Worm (Caenorhabditis elegans) whole organism, L3 larva: Measurements from ENCODE around the gene nekl-4.
A peak's percentile ranks its signal among the peaks of the same experiment; 100 is the strongest.

ENCODE experiments used
- R02D3.7 ChIP-seq: fragments of 150-350 bp; optimal IDR thresholded peaks from 2 replicates; lab custom pipeline; 2014; ENCODE audit warnings: missing biosample characterization, missing genetic modification characterization
- ZK546.5 ChIP-seq: sonication (generic microtip); optimal IDR thresholded peaks from 2 replicates; lab custom pipeline; 2017; ENCODE audit warnings: missing biosample characterization, missing genetic modification characterization
- aly-2 ChIP-seq: fragments of 150-350 bp; optimal IDR thresholded peaks from 2 replicates; lab custom pipeline; 2014; ENCODE audit warnings: missing biosample characterization, missing genetic modification characterization
- ama-1 ChIP-seq: fragments of 150-350 bp; optimal IDR thresholded peaks from 2 replicates; lab custom pipeline; 2018
- ceh-16 ChIP-seq: sonication (generic microtip); optimal IDR thresholded peaks from 2 replicates; lab custom pipeline; 2017; ENCODE audit warnings: missing biosample characterization, missing genetic modification characterization
- ceh-28 ChIP-seq: fragments of 150-350 bp; optimal IDR thresholded peaks from 2 replicates; lab custom pipeline; 2014; ENCODE audit warnings: missing biosample characterization, missing genetic modification reagents, missing genetic modification characterization
- ceh-82 ChIP-seq: fragments of 150-350 bp; optimal IDR thresholded peaks from 2 replicates; lab custom pipeline; 2014; ENCODE audit warnings: missing biosample characterization, missing genetic modification characterization
- egl-27 ChIP-seq: sonication (generic microtip); optimal IDR thresholded peaks from 4 replicates; lab custom pipeline; 2017; ENCODE audit warnings: missing biosample characterization, missing genetic modification reagents, missing genetic modification characterization
- elt-1 ChIP-seq: fragments of 150-350 bp; optimal IDR thresholded peaks from 2 replicates; lab custom pipeline; 2014; ENCODE audit warnings: missing biosample characterization, missing genetic modification characterization
- elt-2 ChIP-seq: sonication (generic microtip); optimal IDR thresholded peaks from 2 replicates; lab custom pipeline; 2016; ENCODE audit warnings: missing genetic modification reagents, mild to moderate bottlenecking, missing genetic modification characterization, missing compliant biosample characterization
- elt-3 ChIP-seq, 3 experiments: fragments of 150-350 bp in 1 of 3; sonication (generic microtip) in 2 of 3; optimal IDR thresholded peaks; 2 replicates in 2 of 3; 4 replicates in 1 of 3; lab custom pipeline; 2014 to 2017; ENCODE audit warnings: missing biosample characterization in 3 of 3, missing genetic modification characterization in 3 of 3
- eor-1 ChIP-seq, 2 experiments: fragments of 150-350 bp; optimal IDR thresholded peaks; 2 replicates each; lab custom pipeline; 2014 to 2018; ENCODE audit warnings: missing biosample characterization in 2 of 2, missing genetic modification characterization in 2 of 2
- fkh-10 ChIP-seq: sonication (generic microtip); optimal IDR thresholded peaks from 2 replicates; lab custom pipeline; 2017; ENCODE audit warnings: missing biosample characterization, missing genetic modification reagents, missing genetic modification characterization
- fkh-2 ChIP-seq: fragments of 150-350 bp; optimal IDR thresholded peaks from 2 replicates; lab custom pipeline; 2014; ENCODE audit warnings: missing biosample characterization, missing genetic modification reagents, missing genetic modification characterization
- hmg-11 ChIP-seq: sonication (generic microtip); optimal IDR thresholded peaks from 2 replicates; lab custom pipeline; 2016; ENCODE audit warnings: missing genetic modification characterization, missing compliant biosample characterization
- jun-1 ChIP-seq: fragments of 150-350 bp; optimal IDR thresholded peaks from 2 replicates; lab custom pipeline; 2014; ENCODE audit warnings: missing biosample characterization, missing genetic modification reagents, missing genetic modification characterization
- lin-39 ChIP-seq: fragments of 150-350 bp; optimal IDR thresholded peaks from 2 replicates; lab custom pipeline; 2018; ENCODE audit warnings: missing biosample characterization, missing genetic modification reagents, missing genetic modification characterization
- lsy-12 ChIP-seq: sonication (generic microtip); optimal IDR thresholded peaks from 2 replicates; lab custom pipeline; 2016; ENCODE audit warnings: mild to moderate bottlenecking, missing genetic modification characterization, missing compliant biosample characterization
- mdl-1 ChIP-seq: fragments of 150-350 bp; optimal IDR thresholded peaks from 2 replicates; lab custom pipeline; 2014; ENCODE audit warnings: missing biosample characterization, missing genetic modification characterization
- nfya-1 ChIP-seq: sonication (generic microtip); optimal IDR thresholded peaks from 2 replicates; lab custom pipeline; 2017; ENCODE audit warnings: missing genetic modification characterization, mild to moderate bottlenecking, missing compliant biosample characterization, antibody characterized with exemption, moderate library complexity; ENCODE audit not compliant: insufficient read depth
- nhr-11 ChIP-seq: fragments of 150-350 bp; optimal IDR thresholded peaks from 2 replicates; lab custom pipeline; 2014; ENCODE audit warnings: missing biosample characterization, missing genetic modification characterization
- nhr-12 ChIP-seq: fragments of 150-350 bp; optimal IDR thresholded peaks from 2 replicates; lab custom pipeline; 2014; ENCODE audit warnings: missing biosample characterization, missing genetic modification characterization
- nhr-23 ChIP-seq: fragments of 150-350 bp; optimal IDR thresholded peaks from 2 replicates; lab custom pipeline; 2014; ENCODE audit warnings: missing biosample characterization, missing genetic modification reagents, missing genetic modification characterization
- nhr-237 ChIP-seq: fragments of 150-350 bp; optimal IDR thresholded peaks from 2 replicates; lab custom pipeline; 2014; ENCODE audit warnings: missing biosample characterization, missing genetic modification characterization
- nhr-25 ChIP-seq: sonication (generic microtip); optimal IDR thresholded peaks from 2 replicates; lab custom pipeline; 2017; ENCODE audit warnings: missing biosample characterization, missing genetic modification characterization
- nhr-28 ChIP-seq: fragments of 150-350 bp; optimal IDR thresholded peaks from 2 replicates; lab custom pipeline; 2014; ENCODE audit warnings: missing biosample characterization, missing genetic modification characterization
- nhr-43 ChIP-seq: sonication (generic microtip); optimal IDR thresholded peaks from 2 replicates; lab custom pipeline; 2016; ENCODE audit warnings: mild to moderate bottlenecking, missing genetic modification characterization, missing compliant biosample characterization; ENCODE audit not compliant: poor library complexity, severe bottlenecking
- nhr-67 ChIP-seq: fragments of 150-350 bp; optimal IDR thresholded peaks from 2 replicates; lab custom pipeline; 2014; ENCODE audit warnings: missing biosample characterization, missing genetic modification characterization
- nhr-76 ChIP-seq: fragments of 150-350 bp; sonication (generic microtip); optimal IDR thresholded peaks from 5 replicates; lab custom pipeline; 2014; ENCODE audit warnings: missing biosample characterization, missing genetic modification characterization
- nhr-77 ChIP-seq: fragments of 150-350 bp; optimal IDR thresholded peaks from 2 replicates; lab custom pipeline; 2014; ENCODE audit warnings: missing biosample characterization, missing genetic modification characterization
- pqm-1 ChIP-seq: fragments of 150-350 bp; optimal IDR thresholded peaks from 2 replicates; lab custom pipeline; 2017; ENCODE audit warnings: missing biosample characterization, missing genetic modification characterization, inconsistent platforms
- sea-2 ChIP-seq: fragments of 150-350 bp; sonication (generic microtip); optimal IDR thresholded peaks from 4 replicates; lab custom pipeline; 2014; ENCODE audit warnings: missing biosample characterization, missing genetic modification reagents, missing genetic modification characterization
- skn-1 ChIP-seq: fragments of 150-350 bp; optimal IDR thresholded peaks from 2 replicates; lab custom pipeline; 2014; ENCODE audit warnings: missing biosample characterization, missing genetic modification characterization
- unc-62 ChIP-seq: fragments of 150-350 bp; sonication (generic microtip); optimal IDR thresholded peaks from 4 replicates; lab custom pipeline; 2014; ENCODE audit warnings: missing biosample characterization, missing genetic modification reagents, missing genetic modification characterization
- zag-1 ChIP-seq: fragments of 150-350 bp; optimal IDR thresholded peaks from 2 replicates; lab custom pipeline; 2014; ENCODE audit warnings: missing biosample characterization, missing genetic modification characterization
- ztf-11 ChIP-seq: fragments of 150-350 bp; optimal IDR thresholded peaks from 2 replicates; lab custom pipeline; 2014; ENCODE audit warnings: missing biosample characterization, missing genetic modification characterization
- ztf-4 ChIP-seq: fragments of 150-350 bp; optimal IDR thresholded peaks from 2 replicates; lab custom pipeline; 2014; ENCODE audit warnings: missing biosample characterization, missing genetic modification characterization

Gene nekl-4

ce11 chrIII:5541777-5542176, 24.5 kb upstream of the nekl-4 start:
- TF ChIP-seq fkh-10 (no peak), ZK546.5 (no peak), nhr-12 (tag; lab: Kevin White, UChicago) (no peak), nhr-25 (peak; percentile 37), sea-2 (GFP tag; lab: Kevin White, UChicago) (no peak), lin-39 (no peak), hmg-11 (peak; percentile 26), nhr-43 (tag; lab: Kevin White, UChicago) (no peak), aly-2 (no peak)

DNA sequence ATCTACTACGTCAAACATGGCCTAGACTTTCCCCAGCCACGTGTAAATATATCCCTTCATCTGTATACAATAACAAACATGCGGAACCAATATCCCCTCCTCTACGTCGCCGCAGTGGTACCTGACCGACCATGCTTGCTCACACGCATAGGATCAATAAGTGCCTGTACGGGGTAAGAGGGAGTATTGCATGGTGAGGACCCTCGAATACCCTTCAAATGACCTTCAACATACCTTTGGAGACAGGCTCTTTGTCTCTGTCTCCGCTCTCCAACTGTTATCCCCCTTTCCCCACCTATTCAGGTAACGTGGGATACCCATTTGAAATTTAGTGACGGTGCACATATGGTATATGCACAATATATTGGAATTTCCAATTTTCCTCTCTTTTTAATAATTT, 8.7 kb upstream of the nekl-4 start, which contains the start of gene dex-1:
dex-1 (plus strand) TSS at position 132 of the 400 bp plus-strand sequence.
- TF ChIP-seq nhr-11 (tag; lab: Kevin White, UChicago) (no peak), nfya-1 (tag; lab: Kevin White, UChicago) (no peak), ztf-11 (no peak), sea-2 (GFP tag; lab: Kevin White, UChicago) (no peak), ama-1 (lab: Kevin White, UChicago) (no peak), ZK546.5 (no peak), unc-62 (no peak), lsy-12 (no peak), eor-1 (tag; optimal IDR thresholded peaks at IDR 0.05; lab: Kevin White, UChicago) (no peak), ceh-16 (no peak), fkh-2 (tag; lab: Kevin White, UChicago) (no peak), fkh-10 (no peak), pqm-1 (tag; lab: Kevin White, UChicago) (no peak), nhr-43 (tag; lab: Kevin White, UChicago) (no peak)

DNA sequence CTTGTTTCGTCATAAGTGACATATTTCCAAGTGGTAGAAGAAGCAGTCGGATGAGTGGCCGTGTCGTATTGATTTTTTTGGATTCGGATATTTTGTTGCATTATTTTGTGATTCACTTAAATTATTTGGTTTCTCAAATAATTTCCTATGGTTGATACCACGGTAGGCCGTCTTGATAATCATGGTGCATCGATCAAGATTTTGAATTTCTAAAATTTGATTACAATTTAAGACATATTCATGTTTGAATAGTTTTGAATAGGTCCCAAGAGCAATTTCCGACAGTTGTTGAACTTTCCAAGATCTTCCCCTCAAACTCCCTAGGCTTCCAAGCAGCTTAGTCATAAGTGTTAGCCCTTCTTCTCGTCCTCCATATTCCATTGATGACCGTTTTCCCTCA, 4.6 kb upstream of the nekl-4 start, which contains the start of gene D1044.4:
D1044.4 (minus strand) TSS at position 101 of the 400 bp plus-strand sequence.
- TF ChIP-seq eor-1 (tag; optimal IDR thresholded peaks at IDR 0.05; lab: Kevin White, UChicago) (no peak), zag-1 (tag; lab: Kevin White, UChicago) (no peak), nhr-77 (tag; lab: Kevin White, UChicago) (no peak), ztf-4 (tag; lab: Kevin White, UChicago) (no peak), nhr-28 (tag; lab: Kevin White, UChicago) (no peak), nhr-25 (no peak), egl-27 (tag; lab: Kevin White, UChicago) (no peak), nhr-11 (tag; lab: Kevin White, UChicago) (no peak), ZK546.5 (no peak), elt-2 (tag; lab: Kevin White, UChicago) (no peak), hmg-11 (no peak), jun-1 (tag; lab: Kevin White, UChicago) (no peak), mdl-1 (tag; lab: Kevin White, UChicago) (no peak), lsy-12 (no peak)
- TF ChIP-seq, all 47 proteins: peak for 0

DNA sequence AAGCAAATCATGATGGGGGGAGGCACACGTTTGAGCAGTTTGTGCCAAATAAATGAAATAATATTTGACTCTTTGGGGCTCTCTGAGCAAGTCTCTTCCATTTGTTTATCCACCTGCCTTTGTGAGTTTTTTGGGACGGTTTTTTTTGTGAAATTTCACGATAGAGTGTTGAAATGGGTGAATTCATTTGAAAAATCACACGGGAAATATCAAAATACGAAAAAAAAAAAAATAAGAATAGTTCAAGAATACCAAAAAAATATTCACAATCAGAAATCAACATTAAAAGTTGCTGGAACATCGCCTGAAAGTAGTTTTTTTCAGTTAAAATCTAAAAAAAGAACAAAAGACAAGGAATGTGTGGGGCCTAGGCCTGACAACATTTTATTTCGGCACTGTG, 4.8 kb downstream of the nekl-4 start, which contains the start of gene pqn-25:
pqn-25 (minus strand) TSS at position 101 of the 400 bp plus-strand sequence.
- no peak for TF ChIP-seq nhr-77 (tag; lab: Kevin White, UChicago)
- TF ChIP-seq aly-2: no peak
- TF ChIP-seq mdl-1 (tag; lab: Kevin White, UChicago): no peak
- no peak for TF ChIP-seq nhr-76 (tag; lab: Kevin White, UChicago)
- TF ChIP-seq lsy-12: no peak
- TF ChIP-seq elt-3 (tag; optimal IDR thresholded peaks at IDR 0.05; lab: Kevin White, UChicago): no peak
- TF ChIP-seq elt-1 (tag; lab: Kevin White, UChicago): no peak
- TF ChIP-seq nhr-67 (tag; lab: Kevin White, UChicago): no peak
- TF ChIP-seq eor-1 (tag; optimal IDR thresholded peaks at IDR 0.05; lab: Kevin White, UChicago): no peak
- no peak for TF ChIP-seq nhr-23
- TF ChIP-seq unc-62: no peak
- TF ChIP-seq R02D3.7 (tag; lab: Kevin White, UChicago): no peak
- no peak for TF ChIP-seq nhr-237 (tag; lab: Kevin White, UChicago)
- TF ChIP-seq skn-1 (tag; lab: Kevin White, UChicago): no peak
- TF ChIP-seq ceh-82 (tag; lab: Kevin White, UChicago): no peak
- TF ChIP-seq ceh-28 (tag; lab: Kevin White, UChicago): no peak
